Worm (Caenorhabditis elegans) whole organism, L4/young adult: ENCODE results near the gene F46C5.2.
A peak's percentile ranks its signal among the peaks of the same experiment; 100 is the strongest.

Source experiments
- W03F9.2 ChIP-seq: fragments of 150-350 bp; optimal IDR thresholded peaks from 2 replicates; lab custom pipeline; 2014; ENCODE audit warnings: missing biosample characterization, missing genetic modification characterization
- dao-5 ChIP-seq: sonication (generic microtip); optimal IDR thresholded peaks from 2 replicates; lab custom pipeline; 2016; ENCODE audit warnings: missing genotype, missing genetic modification characterization, moderate library complexity, missing compliant biosample characterization
- him-1 ChIP-seq: sonication (generic microtip); optimal IDR thresholded peaks from 2 replicates; lab custom pipeline; 2016; ENCODE audit warnings: missing genotype, missing genetic modification reagents, missing genetic modification characterization, missing compliant biosample characterization

Gene F46C5.2

DNA sequence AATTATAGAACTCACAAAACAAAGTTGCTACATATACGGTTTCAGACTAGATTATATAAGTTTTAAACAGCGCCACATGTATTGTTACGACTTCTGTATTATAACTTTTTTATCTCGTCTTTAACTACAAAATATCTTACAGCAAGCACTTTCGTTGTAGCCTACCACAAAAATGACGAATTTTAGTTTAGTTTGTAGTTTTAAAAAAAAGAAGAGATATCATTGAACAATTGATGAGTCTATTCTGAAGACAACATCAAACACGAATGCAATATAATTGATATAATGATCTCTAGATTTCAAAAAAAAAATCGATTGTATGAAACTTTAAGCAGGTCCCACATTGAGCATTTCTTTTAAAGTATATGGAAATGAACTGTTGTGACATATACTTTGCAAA lies 14.9 kb downstream of the F46C5.2 start:
- TF ChIP-seq W03F9.2 (tag; lab: Kevin White, UChicago), result no peak
- TF ChIP-seq dao-5 (tag; lab: Kevin White, UChicago), result no peak
- no peak for TF ChIP-seq him-1 (tag; lab: Kevin White, UChicago)

DNA sequence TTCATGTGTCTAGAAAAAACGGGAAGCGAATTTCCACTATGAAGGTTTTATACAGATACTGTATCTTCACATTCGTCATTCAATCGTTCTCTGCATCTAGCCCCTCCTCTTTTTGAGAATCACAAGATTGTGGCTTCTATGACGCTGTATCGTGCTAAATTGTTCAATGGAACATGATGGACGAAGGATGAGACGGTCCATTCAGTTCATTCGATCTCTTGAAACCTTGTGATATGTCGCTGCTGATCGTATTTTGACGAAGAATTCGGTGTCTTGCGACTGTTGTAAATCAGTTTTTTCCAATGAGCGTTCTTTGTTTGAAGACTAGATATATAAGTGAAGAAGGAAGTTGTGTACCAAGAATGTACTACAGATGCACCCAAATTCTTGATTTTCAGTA lies 15.4 kb downstream of the F46C5.2 start:
- TF ChIP-seq W03F9.2 (tag; lab: Kevin White, UChicago) (no peak), him-1 (tag; lab: Kevin White, UChicago) (no peak), dao-5 (tag; lab: Kevin White, UChicago) (no peak)

DNA sequence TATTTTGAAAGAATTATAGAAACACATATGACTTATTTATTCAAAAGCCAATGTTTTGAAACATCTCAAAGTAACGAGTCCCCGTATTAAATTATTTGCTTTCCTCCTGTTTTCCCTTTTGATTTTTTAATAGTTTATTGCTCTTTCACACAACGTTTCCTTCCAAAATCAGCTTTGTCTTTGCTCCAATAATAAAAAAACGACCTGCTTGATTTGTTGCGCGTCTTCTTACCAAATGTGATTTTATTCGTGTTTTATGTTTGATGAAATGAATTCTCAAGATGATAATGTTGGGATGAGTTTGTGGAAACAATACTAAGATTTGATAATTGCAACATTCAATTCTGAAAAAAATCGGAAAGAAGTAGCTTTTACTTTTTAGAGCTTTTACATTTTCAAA lies 16.7 kb downstream of the F46C5.2 start:
- TF ChIP-seq W03F9.2 (tag; lab: Kevin White, UChicago), result no peak
- TF ChIP-seq him-1 (tag; lab: Kevin White, UChicago), result no peak
- no peak for TF ChIP-seq dao-5 (tag; lab: Kevin White, UChicago)

DNA sequence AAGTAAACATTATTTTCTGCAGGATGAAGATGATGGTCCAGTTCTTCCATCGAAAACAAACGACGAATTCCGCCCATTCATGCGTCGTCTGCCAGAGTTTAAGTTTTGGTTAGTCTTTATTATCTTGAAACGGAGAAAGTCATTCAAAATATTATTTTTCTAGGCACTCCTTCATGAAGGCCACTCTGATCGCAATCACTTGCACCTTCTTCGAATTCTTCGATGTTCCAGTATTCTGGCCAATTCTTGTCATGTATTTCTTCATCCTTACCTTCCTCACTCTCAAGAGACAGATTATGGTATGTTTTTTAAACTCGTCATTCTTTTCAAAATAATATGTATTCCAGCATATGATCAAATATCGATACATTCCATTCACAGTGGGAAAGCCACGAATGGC lies 17.3 kb downstream of the F46C5.2 start:
- TF ChIP-seq him-1 (tag; lab: Kevin White, UChicago) (no peak), dao-5 (tag; lab: Kevin White, UChicago) (no peak), W03F9.2 (tag; lab: Kevin White, UChicago) (no peak)

DNA sequence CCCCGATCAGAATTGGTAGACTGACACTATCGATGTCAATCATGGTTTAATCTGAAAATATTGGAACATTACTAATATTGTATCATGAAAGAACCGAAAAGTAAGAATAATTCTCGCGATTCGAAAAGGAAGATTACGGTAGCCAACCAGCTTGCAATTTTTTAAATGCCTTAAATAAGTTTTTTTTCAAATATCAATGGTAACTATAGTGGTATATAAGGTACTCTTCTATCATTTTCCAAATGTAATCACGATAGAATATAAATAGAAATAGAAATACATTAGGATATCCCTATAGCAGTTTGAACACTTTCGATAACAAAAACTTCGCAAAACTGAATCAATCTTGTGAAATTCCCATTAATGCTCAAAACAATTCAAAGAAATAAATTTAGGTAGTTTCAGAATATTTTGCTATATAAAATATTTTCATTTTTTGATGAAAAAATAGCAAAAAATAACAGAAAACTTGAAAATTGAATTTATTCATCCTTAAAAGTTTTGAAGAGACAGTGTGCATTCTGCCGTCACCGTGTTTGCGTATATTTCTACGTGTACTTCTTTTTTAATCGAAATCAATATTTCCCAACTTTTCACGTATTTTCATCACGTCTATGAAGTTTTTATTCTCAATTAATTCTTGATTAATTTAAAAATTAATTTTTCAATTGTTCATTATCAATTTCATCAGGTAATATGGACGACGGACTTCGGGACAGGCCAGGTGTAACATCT lies 18.2 kb downstream of the F46C5.2 start, which contains the start of the genes F46C5.9 and rer-1:
TSS of gene F46C5.9 (minus strand) at position 51 of the 735 bp plus-strand sequence.
TSS of gene rer-1 (plus strand) at position 692 of the 735 bp plus-strand sequence.
- TF ChIP-seq dao-5 (tag; lab: Kevin White, UChicago) (no peak), W03F9.2 (tag; lab: Kevin White, UChicago) (peak; percentile 60)

DNA sequence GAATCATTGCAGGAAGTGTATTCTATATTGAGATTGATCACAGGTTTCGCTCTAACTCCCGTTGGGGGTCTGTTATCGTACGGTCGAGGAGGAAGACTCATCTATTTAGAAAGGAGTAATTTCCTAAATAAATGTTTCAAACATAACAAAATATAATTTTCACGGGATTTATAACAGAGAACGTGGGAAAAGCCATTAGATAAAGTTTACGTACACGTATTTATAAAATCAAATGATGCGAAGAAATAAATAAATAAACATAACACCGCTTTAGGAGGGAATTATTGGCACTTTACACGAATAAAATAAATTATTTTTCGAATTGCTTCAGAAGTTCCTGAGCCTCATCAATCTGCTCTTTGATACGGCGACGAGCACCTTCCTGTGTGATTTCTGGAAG lies 20.6 kb downstream of the F46C5.2 start, which contains the start of gene F07H5.10:
TSS of gene F07H5.10 (minus strand) at position 101 of the 400 bp plus-strand sequence.
- TF ChIP-seq him-1 (tag; lab: Kevin White, UChicago) (no peak), dao-5 (tag; lab: Kevin White, UChicago) (no peak)

DNA sequence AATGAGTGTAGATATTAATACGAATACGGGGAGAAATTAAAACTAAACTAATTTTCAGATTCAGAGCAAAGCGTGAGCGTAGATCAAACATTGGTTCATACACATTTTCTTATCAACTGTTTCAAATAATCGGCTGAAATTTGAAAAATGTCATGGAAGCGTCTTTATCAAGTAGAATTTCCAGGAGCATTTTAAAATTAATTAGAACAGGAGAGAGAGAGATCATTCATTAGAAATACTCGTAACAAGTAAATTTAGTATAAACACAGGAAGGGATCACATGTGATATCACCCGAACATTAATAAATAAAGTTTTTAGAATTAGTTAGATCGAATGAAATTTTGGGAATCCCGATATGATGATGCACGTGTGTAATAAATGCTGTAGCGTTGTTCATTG lies 22.2 kb downstream of the F46C5.2 start, which contains the start of gene pho-13:
TSS of gene pho-13 (minus strand) at position 101 of the 400 bp plus-strand sequence.
- TF ChIP-seq dao-5 (tag; lab: Kevin White, UChicago) (no peak), W03F9.2 (tag; lab: Kevin White, UChicago) (no peak), him-1 (tag; lab: Kevin White, UChicago) (no peak)

DNA sequence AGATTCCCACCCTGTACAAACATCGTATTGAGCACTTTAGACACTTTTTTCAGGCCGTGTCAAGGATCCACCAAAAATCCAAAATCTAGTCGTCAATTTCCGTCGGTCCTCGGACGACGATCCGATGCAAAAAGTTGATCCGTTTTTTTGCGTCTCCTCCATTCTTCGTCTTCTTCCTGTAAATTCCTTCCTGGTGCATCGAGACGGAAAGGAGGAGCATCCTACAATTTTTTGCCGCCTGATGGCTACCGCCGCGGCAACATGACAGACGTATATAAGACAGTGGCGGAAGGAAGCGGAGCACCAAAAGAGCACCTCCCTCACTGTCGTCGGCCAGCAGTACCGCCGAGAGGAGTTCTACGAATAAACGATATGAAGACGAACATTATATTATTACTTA lies 28.3 kb downstream of the F46C5.2 start, which contains the start of gene appg-2:
TSS of gene appg-2 (plus strand) at position 301 of the 400 bp plus-strand sequence.
- no peak for TF ChIP-seq W03F9.2 (tag; lab: Kevin White, UChicago)
- TF ChIP-seq him-1 (tag; lab: Kevin White, UChicago), result no peak
- TF ChIP-seq dao-5 (tag; lab: Kevin White, UChicago), result no peak

DNA sequence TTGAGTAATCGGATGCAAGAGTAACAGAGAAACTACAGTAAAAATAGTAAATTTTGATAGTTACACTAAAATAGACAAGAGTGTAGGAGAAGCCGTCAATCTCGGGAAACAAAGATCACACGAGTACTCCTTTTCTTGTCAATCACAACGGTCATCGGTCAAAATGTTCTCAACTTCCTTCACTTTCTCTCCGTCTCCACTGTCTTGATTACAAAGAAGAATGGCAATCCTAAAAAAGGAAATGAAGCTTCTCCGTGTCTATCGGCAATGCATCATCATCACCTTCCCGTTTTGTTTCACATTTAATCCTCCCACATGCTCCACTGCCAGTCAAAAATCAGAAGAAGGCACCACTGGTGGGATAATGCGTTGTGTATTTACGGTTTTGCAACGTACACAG lies 29.4 kb downstream of the F46C5.2 start:
- TF ChIP-seq dao-5 (tag; lab: Kevin White, UChicago) (no peak), him-1 (tag; lab: Kevin White, UChicago) (no peak), W03F9.2 (tag; lab: Kevin White, UChicago) (no peak)

DNA sequence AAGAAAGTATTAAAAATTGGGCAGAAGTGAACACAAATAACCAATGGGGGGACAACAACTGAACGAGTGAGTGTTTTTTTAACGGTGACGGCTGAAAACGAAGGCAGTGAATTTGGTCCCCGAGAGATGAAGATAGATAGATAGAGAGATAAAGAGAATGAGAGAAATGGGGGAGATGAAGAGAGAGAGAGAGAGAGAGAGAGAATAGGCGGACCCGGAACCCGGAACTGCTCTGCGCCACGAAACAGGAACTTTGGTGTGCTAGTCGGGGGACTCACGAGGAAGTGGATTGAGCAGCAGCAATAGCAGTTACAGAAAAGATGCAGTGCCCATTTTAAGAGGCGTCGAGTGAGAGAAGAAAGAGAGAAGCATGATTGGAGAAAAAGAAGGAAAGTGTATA lies 32.7 kb downstream of the F46C5.2 start:
- peak; percentile 90 for TF ChIP-seq him-1 (tag; lab: Kevin White, UChicago)
- TF ChIP-seq dao-5 (tag; lab: Kevin White, UChicago), result no peak
- peak; percentile 6 for TF ChIP-seq W03F9.2 (tag; lab: Kevin White, UChicago)

DNA sequence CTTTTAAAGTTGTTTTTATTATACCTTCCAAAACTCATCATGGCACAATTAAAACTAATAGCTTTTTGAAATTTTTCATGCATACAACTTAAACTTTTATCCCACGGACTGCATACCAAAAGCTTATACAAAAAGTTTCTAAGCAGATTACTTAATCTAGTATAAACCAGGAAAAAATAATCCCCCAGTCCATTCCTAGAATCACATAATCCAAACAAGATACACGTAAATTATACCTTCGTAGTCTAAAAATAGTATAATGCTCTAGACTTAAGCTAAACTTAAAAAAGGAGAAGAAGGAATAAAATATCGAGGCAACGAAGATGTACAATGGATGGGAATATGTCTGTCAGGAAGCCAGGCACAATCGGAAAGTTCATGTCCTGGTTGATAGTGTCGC lies 33.9 kb downstream of the F46C5.2 start:
- TF ChIP-seq him-1 (tag; lab: Kevin White, UChicago), result no peak
- no peak for TF ChIP-seq W03F9.2 (tag; lab: Kevin White, UChicago)
- TF ChIP-seq dao-5 (tag; lab: Kevin White, UChicago), result no peak

DNA sequence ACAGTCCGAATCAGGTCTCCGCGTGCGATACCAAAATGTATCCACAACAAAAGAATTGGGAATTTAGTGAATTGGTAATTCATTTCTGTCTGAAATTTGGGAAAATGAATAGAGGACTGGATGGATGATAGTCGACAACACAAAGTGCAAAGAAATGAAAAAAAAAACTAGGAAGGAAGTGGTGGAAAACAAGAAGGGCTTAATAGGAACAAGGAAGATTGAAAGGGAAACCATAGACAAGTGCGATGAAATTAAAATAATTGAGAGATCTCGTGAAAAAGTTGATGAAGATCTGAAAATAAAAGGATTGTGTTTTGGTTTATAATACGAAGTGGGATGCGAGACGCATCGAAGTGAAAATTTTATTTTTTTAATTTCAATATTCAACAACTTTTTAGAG lies 35.0 kb downstream of the F46C5.2 start, which contains the start of gene F07H5.7:
TSS of gene F07H5.7 (minus strand) at position 101 of the 400 bp plus-strand sequence.
- TF ChIP-seq W03F9.2 (tag; lab: Kevin White, UChicago) (no peak), dao-5 (tag; lab: Kevin White, UChicago) (no peak), him-1 (tag; lab: Kevin White, UChicago) (no peak)

DNA sequence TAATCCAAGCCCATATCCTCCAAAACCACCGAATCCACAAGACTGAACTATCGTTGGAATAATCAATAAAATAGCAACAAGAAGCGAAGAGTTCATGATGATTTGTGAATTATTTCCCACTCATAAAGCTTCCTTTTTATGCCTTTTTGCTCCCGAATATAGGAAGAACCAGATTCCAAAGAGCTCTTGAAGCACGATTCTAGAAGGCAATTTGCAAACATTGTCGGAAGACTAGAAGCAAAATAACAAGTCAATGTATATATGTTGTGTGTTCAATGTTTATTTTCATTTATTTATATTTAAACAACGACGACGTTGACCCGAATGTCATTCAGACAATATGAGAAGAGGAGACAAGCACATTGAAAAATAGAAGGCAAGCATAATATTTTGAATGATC lies 36.4 kb downstream of the F46C5.2 start, which contains the start of gene idpa-2:
TSS of gene idpa-2 (minus strand) at position 101 of the 400 bp plus-strand sequence.
- TF ChIP-seq him-1 (tag; lab: Kevin White, UChicago) (no peak), dao-5 (tag; lab: Kevin White, UChicago) (no peak), W03F9.2 (tag; lab: Kevin White, UChicago) (no peak)
